Worm (Caenorhabditis elegans) whole organism, L1 larva: ENCODE data around the gene epg-5.

Source experiments
- ceh-63 ChIP-seq: fragments of 200-800 bp; sonication (Bioruptor generic); optimal IDR thresholded peaks from 2 replicates; lab custom pipeline; 2018; ENCODE audit warnings: mild to moderate bottlenecking, missing genetic modification characterization, missing compliant biosample characterization
- nhr-28 ChIP-seq: fragments of 150-350 bp; optimal IDR thresholded peaks from 2 replicates; lab custom pipeline; 2014; ENCODE audit warnings: missing biosample characterization, missing genetic modification characterization
- snpc-4 ChIP-seq: fragments of 150-350 bp; optimal IDR thresholded peaks from 2 replicates; lab custom pipeline; 2014; ENCODE audit warnings: missing biosample characterization, missing genetic modification characterization

ce11 chrII:6637854-6638253 is 28.7 kb upstream of the epg-5 start:
- TF ChIP-seq nhr-28 (tag; lab: Kevin White, UChicago) (no peak), ceh-63 (GFP tag; lab: Kevin White, UChicago) (no peak), snpc-4 (tag; lab: Kevin White, UChicago) (no peak)
